Fruit fly (Drosophila melanogaster): ENCODE data around the gene CG9536.

CG9536 gene

DNA sequence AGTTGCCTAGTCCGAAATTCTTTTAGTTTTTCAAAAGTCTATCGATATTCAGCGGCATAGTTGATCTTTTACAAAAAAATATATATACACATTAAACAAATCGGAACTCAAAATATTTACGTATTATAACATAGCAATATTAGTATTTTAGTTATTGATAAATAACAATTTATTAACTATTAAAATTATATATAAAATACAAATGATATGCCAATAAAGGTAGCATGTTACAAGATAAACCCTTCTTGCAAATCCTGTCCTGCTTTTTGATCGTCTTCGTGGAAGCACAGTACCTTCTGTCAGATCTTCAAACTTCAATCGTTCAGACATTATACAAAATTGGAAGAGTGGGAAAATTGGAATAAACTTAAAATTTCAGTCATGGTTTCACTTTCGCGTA lies 20.0 kb upstream of the CG9536 start, which contains the start of gene CG9550:
Gene CG9550 (plus strand): TSS at position 301 of the 400 bp plus-strand sequence.
- TF ChIP-seq rgr (GFP tag; optimal IDR thresholded peaks at IDR 0.05) (no peak), Abd-B (GFP tag; optimal IDR thresholded peaks at IDR 0.05) (no peak), woc (GFP tag; optimal IDR thresholded peaks at IDR 0.05) (no peak), CG32264 (GFP tag; optimal IDR thresholded peaks at IDR 0.05) (no peak), N (GFP tag; optimal IDR thresholded peaks at IDR 0.05) (no peak), OdsH (GFP tag; optimal IDR thresholded peaks at IDR 0.05) (no peak), brk (GFP tag; optimal IDR thresholded peaks at IDR 0.05) (no peak), pan (optimal IDR thresholded peaks at IDR 0.05) (no peak), foxo (GFP tag; optimal IDR thresholded peaks at IDR 0.05) (no peak), Hr78 (GFP tag; optimal IDR thresholded peaks at IDR 0.05) (no peak), h (GFP tag; optimal IDR thresholded peaks at IDR 0.05) (no peak), Dfd (GFP tag; optimal IDR thresholded peaks at IDR 0.05) (no peak), psq (GFP tag; optimal IDR thresholded peaks at IDR 0.05) (no peak), ey (GFP tag; optimal IDR thresholded peaks at IDR 0.05) (no peak), CrebA (GFP tag; optimal IDR thresholded peaks at IDR 0.05; ENCODE audit: borderline replicate concordance) (no peak), sage (GFP tag; optimal IDR thresholded peaks at IDR 0.05) (no peak), sv (GFP tag; optimal IDR thresholded peaks at IDR 0.05) (no peak)

DNA sequence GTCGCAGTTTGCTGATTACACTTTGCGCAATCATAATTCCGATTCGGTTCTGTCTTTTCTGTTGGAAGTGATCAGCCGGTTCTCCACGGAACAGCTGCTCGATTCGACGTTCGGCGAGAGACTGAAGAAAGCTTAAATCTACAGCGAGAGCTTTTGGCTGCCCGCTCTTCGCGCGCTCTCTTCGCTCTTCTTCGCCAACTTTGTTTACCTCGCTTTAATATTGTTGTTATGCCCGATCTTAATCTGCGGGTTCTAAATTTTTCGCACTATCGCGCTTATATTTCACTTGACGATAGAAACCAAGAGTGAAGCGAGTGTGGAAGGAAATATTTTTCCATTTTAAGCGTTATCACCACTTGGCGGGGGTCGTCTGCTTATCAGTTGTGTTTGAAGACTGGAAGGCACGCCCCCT lies 17.6 kb upstream of the CG9536 start, which contains the start of gene CG9547:
Gene CG9547 (minus strand): TSS at position 128 of the 412 bp plus-strand sequence.
- TF ChIP-seq CG32264 (GFP tag; optimal IDR thresholded peaks at IDR 0.05) = no peak
- TF ChIP-seq Vsx2 (GFP tag; optimal IDR thresholded peaks at IDR 0.05; ENCODE audit: partially characterized antibody) = no peak
- TF ChIP-seq h (GFP tag; optimal IDR thresholded peaks at IDR 0.05) = peak; percentile 3
- TF ChIP-seq Dif (GFP tag; optimal IDR thresholded peaks at IDR 0.05; ENCODE audit: partially characterized antibody) = peak; percentile 69
- TF ChIP-seq rgr (GFP tag; optimal IDR thresholded peaks at IDR 0.05) = peak; percentile 9
- TF ChIP-seq dl (GFP tag; optimal IDR thresholded peaks at IDR 0.05; ENCODE audit: insufficient read depth in 1 of 2, partially characterized antibody in 2 of 2) = peak in 1 of 2 experiments; percentile 57
- peak; percentile 41 for TF ChIP-seq Sp1 (GFP tag; optimal IDR thresholded peaks at IDR 0.05)
- no peak for TF ChIP-seq Myc (optimal IDR thresholded peaks at IDR 0.05)
- TF ChIP-seq Rel (GFP tag; optimal IDR thresholded peaks at IDR 0.05) = no peak
- TF ChIP-seq Rel (tag; optimal IDR thresholded peaks at IDR 0.05) = peak; percentile 37

DNA sequence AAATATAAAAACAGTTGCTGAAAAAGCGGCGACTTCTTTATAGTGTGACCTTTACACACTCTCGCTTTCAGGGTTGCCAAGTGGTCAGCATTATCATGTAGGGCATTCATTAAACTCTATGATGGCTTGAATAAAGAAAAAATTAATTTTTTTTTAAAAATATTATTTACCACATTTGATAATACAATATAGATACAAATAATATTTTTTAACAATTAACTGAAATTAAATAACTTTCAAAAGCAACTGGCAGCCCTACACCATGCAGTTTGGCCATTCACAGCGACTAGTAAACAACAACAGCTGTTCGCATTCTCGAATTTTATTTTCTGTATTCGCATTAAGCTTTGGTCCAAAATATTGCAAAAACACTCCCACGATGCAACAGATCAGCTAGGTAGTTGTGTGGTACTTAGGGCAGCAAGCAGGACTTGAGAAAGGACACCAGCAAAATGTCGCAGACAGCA lies 14.0 kb upstream of the CG9536 start, which contains the start of the genes Phf5a and CG31638:
Gene Phf5a (minus strand): TSS at position 61 of the 467 bp plus-strand sequence.
Gene CG31638 (plus strand): TSS at position 279 of the 467 bp plus-strand sequence.
- TF ChIP-seq Rel (GFP tag; optimal IDR thresholded peaks at IDR 0.05) (no peak), Rel (tag; optimal IDR thresholded peaks at IDR 0.05) (peak; percentile 41), Mio (GFP tag; optimal IDR thresholded peaks at IDR 0.05) (peak; percentile 7), Dfd (GFP tag; optimal IDR thresholded peaks at IDR 0.05) (no peak), foxo (GFP tag; optimal IDR thresholded peaks at IDR 0.05) (peak in 1 of 2 experiments; percentile 70), Myc (optimal IDR thresholded peaks at IDR 0.05) (no peak), jim (GFP tag; optimal IDR thresholded peaks at IDR 0.05) (no peak), Hr78 (GFP tag; optimal IDR thresholded peaks at IDR 0.05) (no peak), CG32264 (GFP tag; optimal IDR thresholded peaks at IDR 0.05) (no peak), Hr83 (GFP tag; optimal IDR thresholded peaks at IDR 0.05; ENCODE audit: poor library complexity, severe bottlenecking) (no peak), Dif (GFP tag; optimal IDR thresholded peaks at IDR 0.05; ENCODE audit: partially characterized antibody) (no peak), Abd-B (GFP tag; optimal IDR thresholded peaks at IDR 0.05) (no peak), CrebA (GFP tag; optimal IDR thresholded peaks at IDR 0.05; ENCODE audit: borderline replicate concordance) (no peak), dsf (GFP tag; optimal IDR thresholded peaks at IDR 0.05; ENCODE audit: borderline replicate concordance) (peak; percentile 77), HLH106 (tag; optimal IDR thresholded peaks at IDR 0.05) (peak; percentile 96), sage (GFP tag; optimal IDR thresholded peaks at IDR 0.05) (no peak), dmrt93B (GFP tag; optimal IDR thresholded peaks at IDR 0.05) (peak; percentile 89), usp (GFP tag; optimal IDR thresholded peaks at IDR 0.05) (no peak), brk (GFP tag; optimal IDR thresholded peaks at IDR 0.05) (no peak), N (GFP tag; optimal IDR thresholded peaks at IDR 0.05) (no peak), fru (GFP tag; optimal IDR thresholded peaks at IDR 0.05) (no peak), Vsx2 (GFP tag; optimal IDR thresholded peaks at IDR 0.05; ENCODE audit: partially characterized antibody) (no peak), dl (GFP tag; optimal IDR thresholded peaks at IDR 0.05; ENCODE audit: insufficient read depth in 1 of 2, partially characterized antibody in 2 of 2) (no peak), ey (GFP tag; optimal IDR thresholded peaks at IDR 0.05) (peak; percentile 87), CG9705 (GFP tag; optimal IDR thresholded peaks at IDR 0.05) (peak; percentile 86), Sp1 (GFP tag; optimal IDR thresholded peaks at IDR 0.05) (peak; percentile 93), Hnf4 (GFP tag; optimal IDR thresholded peaks at IDR 0.05) (no peak), pan (optimal IDR thresholded peaks at IDR 0.05) (no peak), rgr (GFP tag; optimal IDR thresholded peaks at IDR 0.05) (peak; percentile 80), psq (GFP tag; optimal IDR thresholded peaks at IDR 0.05) (peak; percentile 75), GATAd (GFP tag; optimal IDR thresholded peaks at IDR 0.05) (peak; percentile 76), OdsH (GFP tag; optimal IDR thresholded peaks at IDR 0.05) (peak; percentile 92), lola (GFP tag; optimal IDR thresholded peaks at IDR 0.05) (no peak), Jra (GFP tag; optimal IDR thresholded peaks at IDR 0.05) (peak; percentile 79), tai (GFP tag; optimal IDR thresholded peaks at IDR 0.05) (no peak), br (GFP tag; optimal IDR thresholded peaks at IDR 0.05) (peak; percentile 85), woc (GFP tag; optimal IDR thresholded peaks at IDR 0.05) (no peak), h (GFP tag; optimal IDR thresholded peaks at IDR 0.05) (peak; percentile 43), sv (GFP tag; optimal IDR thresholded peaks at IDR 0.05) (peak; percentile 67)
